Fruit fly (Drosophila melanogaster): Measurements from ENCODE around the gene tal-3A.
A peak's percentile ranks its signal among the peaks of the same experiment; 100 is the strongest.

Gene tal-3A

DNA sequence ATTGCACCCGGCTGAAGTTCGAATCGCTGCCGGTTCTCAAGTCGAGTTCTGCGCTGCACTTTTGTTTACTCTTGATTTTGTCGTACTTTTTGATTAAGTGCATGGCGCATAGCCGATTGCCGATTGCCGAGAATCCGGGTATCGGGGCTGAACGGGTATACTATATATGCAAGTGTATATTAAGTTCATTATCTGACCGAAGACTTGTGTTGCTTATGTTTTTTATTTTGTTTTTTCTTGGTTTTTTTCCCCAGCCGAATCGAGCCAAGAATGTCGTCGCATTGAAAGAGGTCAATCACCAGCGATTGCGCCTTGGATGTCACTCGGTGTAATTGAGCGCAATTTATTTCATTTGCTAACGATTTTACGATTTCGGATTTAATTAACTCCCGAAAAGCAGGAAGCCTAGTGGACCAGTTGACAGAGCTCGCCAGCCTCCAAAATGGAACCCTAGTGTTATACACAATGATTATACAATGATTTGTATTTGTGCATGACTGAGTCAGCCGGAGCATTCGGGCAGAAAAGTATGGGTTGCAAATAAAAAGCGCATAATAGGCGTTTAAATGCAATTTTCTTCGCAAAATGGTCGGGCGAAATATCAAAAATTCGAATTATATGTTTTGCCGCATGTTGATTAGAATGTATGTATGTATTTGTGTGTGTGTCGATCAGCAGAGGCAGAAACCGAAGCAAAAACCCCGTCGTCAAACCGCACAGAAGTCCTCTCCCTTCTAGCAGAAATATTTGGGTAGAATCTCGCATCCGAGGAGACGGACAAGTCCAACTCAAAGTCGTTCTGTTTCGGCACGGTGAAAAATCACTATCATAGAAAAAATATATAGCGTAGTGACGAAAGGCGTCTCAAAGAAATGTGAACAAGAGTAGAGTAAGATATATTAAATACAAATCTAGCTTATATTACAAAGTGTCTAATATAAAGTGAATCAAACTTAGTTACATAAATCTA is 15.3 kb downstream of the tal-3A start, which contains the start of gene Mst87F (continued):
- peak; percentile 5 for TF ChIP-seq CG6276 (GFP tag; optimal IDR thresholded peaks at IDR 0.05)
- TF ChIP-seq fd59A (GFP tag; optimal IDR thresholded peaks at IDR 0.05) = no peak
- no peak for TF ChIP-seq fd85E (GFP tag; optimal IDR thresholded peaks at IDR 0.05)
- TF ChIP-seq CG8319 (GFP tag; optimal IDR thresholded peaks at IDR 0.05) = no peak
- peak; percentile 15 for TF ChIP-seq CG3032 (tag; optimal IDR thresholded peaks at IDR 0.05)
- TF ChIP-seq Met (GFP tag; optimal IDR thresholded peaks at IDR 0.05) = no peak
- TF ChIP-seq CG6163 (GFP tag; IDR thresholded peaks at IDR 0.05) = peak; percentile 43; the same call in 1 of the 3 replicates
- no peak for TF ChIP-seq Sox102F (GFP tag; optimal IDR thresholded peaks at IDR 0.05)
- TF ChIP-seq CG11762 (GFP tag; optimal IDR thresholded peaks at IDR 0.05; ENCODE audit: insufficient read depth) = no peak
- TF ChIP-seq CG32006 (GFP tag; optimal IDR thresholded peaks at IDR 0.05) = no peak
- TF ChIP-seq Sox14 (GFP tag; optimal IDR thresholded peaks at IDR 0.05) = no peak
- TF ChIP-seq CG15336 (GFP tag; IDR thresholded peaks at IDR 0.05) = 0 out of 2 replicates have a peak, but pooled peaks have one; percentile 22
- TF ChIP-seq CG10631 (GFP tag; optimal IDR thresholded peaks at IDR 0.05) = no peak
- TF ChIP-seq eg (GFP tag; IDR thresholded peaks at IDR 0.05) = no peak
- no peak for TF ChIP-seq Hr38 (GFP tag; optimal IDR thresholded peaks at IDR 0.05)
- TF ChIP-seq Eip78C (GFP tag) = peak; percentile 85
- TF ChIP-seq Hr4 (GFP tag; optimal IDR thresholded peaks at IDR 0.05) = peak; percentile 11
- TF ChIP-seq dsx (GFP tag; optimal IDR thresholded peaks at IDR 0.05; ENCODE audit: poor library complexity, severe bottlenecking) = no peak
- TF ChIP-seq Eip75B (GFP tag; optimal IDR thresholded peaks at IDR 0.05) = peak; percentile 22
- peak; percentile 22 for TF ChIP-seq achi (GFP tag; optimal IDR thresholded peaks at IDR 0.05)
- no peak for TF ChIP-seq cyc (GFP tag; optimal IDR thresholded peaks at IDR 0.05)
- no peak for TF ChIP-seq Smox (GFP tag; optimal IDR thresholded peaks at IDR 0.05)
- peak; percentile 95 for TF ChIP-seq svp (GFP tag)
- TF ChIP-seq esn (GFP tag; optimal IDR thresholded peaks at IDR 0.05) = no peak

DNA sequence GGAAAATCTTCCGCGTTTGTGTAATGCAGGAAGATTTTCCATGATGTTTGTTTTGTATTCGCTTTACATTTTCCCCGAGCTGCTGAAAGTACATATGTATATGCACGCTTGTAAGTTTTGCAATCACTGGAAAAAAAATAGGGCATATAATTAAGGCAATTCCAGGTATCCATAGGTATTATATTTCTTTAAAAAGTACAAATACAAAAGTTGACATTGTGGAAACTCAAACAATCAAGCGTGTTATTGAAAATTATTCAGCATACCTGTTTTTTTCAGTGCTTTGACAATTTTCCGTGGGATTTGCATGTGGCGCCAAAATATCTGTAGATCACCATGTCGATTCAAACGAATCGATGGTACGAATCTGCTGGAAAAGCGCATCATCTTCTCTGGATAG is 18.1 kb downstream of the tal-3A start:
- TF ChIP-seq dac (GFP tag; optimal IDR thresholded peaks at IDR 0.05) = peak; percentile 37
- TF ChIP-seq Hr38 (GFP tag; optimal IDR thresholded peaks at IDR 0.05) = no peak
- TF ChIP-seq vri (GFP tag; optimal IDR thresholded peaks at IDR 0.05) = no peak
- TF ChIP-seq OdsH (GFP tag; optimal IDR thresholded peaks at IDR 0.05) = peak; percentile 31
- no peak for TF ChIP-seq ss (GFP tag; optimal IDR thresholded peaks at IDR 0.05)
- peak; percentile 19; the same call in 1 of the 2 replicates for TF ChIP-seq CG11294 (GFP tag; IDR thresholded peaks at IDR 0.05)
- TF ChIP-seq CG4318 (GFP tag; optimal IDR thresholded peaks at IDR 0.05) = peak; percentile 67
- TF ChIP-seq salr (GFP tag; optimal IDR thresholded peaks at IDR 0.05) = no peak
- TF ChIP-seq fd85E (GFP tag; optimal IDR thresholded peaks at IDR 0.05) = no peak
- no peak for TF ChIP-seq CG9139 (GFP tag; optimal IDR thresholded peaks at IDR 0.05)
- TF ChIP-seq svp (GFP tag) = peak; percentile 71
- peak; percentile 43 for TF ChIP-seq acj6 (GFP tag; optimal IDR thresholded peaks at IDR 0.05)
- peak; percentile 60 for TF ChIP-seq eg (GFP tag; IDR thresholded peaks at IDR 0.05)
- peak; percentile 43 for TF ChIP-seq Lpt (GFP tag; optimal IDR thresholded peaks at IDR 0.05)
- TF ChIP-seq CG8319 (GFP tag; optimal IDR thresholded peaks at IDR 0.05) = no peak
- no peak for TF ChIP-seq fkh (GFP tag; optimal IDR thresholded peaks at IDR 0.05)
- TF ChIP-seq dsx (GFP tag; optimal IDR thresholded peaks at IDR 0.05; ENCODE audit: poor library complexity, severe bottlenecking) = no peak
- no peak for TF ChIP-seq CG16779 (tag; optimal IDR thresholded peaks at IDR 0.05)
- TF ChIP-seq Sox14 (GFP tag; optimal IDR thresholded peaks at IDR 0.05) = peak; percentile 20
- TF ChIP-seq CG11902 (GFP tag; optimal IDR thresholded peaks at IDR 0.05) = peak; percentile 10
- TF ChIP-seq spab (GFP tag; optimal IDR thresholded peaks at IDR 0.05) = no peak
- TF ChIP-seq CG34406 (GFP tag; optimal IDR thresholded peaks at IDR 0.05) = no peak
- no peak for TF ChIP-seq CG10631 (GFP tag; optimal IDR thresholded peaks at IDR 0.05)
- no peak for TF ChIP-seq CG8632 (GFP tag; optimal IDR thresholded peaks at IDR 0.05)
- no peak for TF ChIP-seq cyc (GFP tag; optimal IDR thresholded peaks at IDR 0.05)
- no peak for TF ChIP-seq Ets21C (GFP tag; optimal IDR thresholded peaks at IDR 0.05)
- TF ChIP-seq CG3032 (tag; optimal IDR thresholded peaks at IDR 0.05) = no peak
- peak; percentile 17; the same call in 1 of the 2 replicates for TF ChIP-seq Gug (GFP tag; IDR thresholded peaks at IDR 0.05)
- TF ChIP-seq CG6276 (GFP tag; optimal IDR thresholded peaks at IDR 0.05) = peak; percentile 56
- peak; percentile 36 for TF ChIP-seq pdm3 (GFP tag; optimal IDR thresholded peaks at IDR 0.05)
- peak; percentile 17 for TF ChIP-seq CG7368 (GFP tag; optimal IDR thresholded peaks at IDR 0.05)
- TF ChIP-seq Eip75B (GFP tag; optimal IDR thresholded peaks at IDR 0.05) = no peak
- no peak for TF ChIP-seq Sox102F (GFP tag; optimal IDR thresholded peaks at IDR 0.05)
- peak; percentile 40 for TF ChIP-seq Hr39 (GFP tag; optimal IDR thresholded peaks at IDR 0.05)
- TF ChIP-seq Ets96B (tag; optimal IDR thresholded peaks at IDR 0.05) = no peak
- peak; percentile 25 for TF ChIP-seq CG3919 (GFP tag; optimal IDR thresholded peaks at IDR 0.05)
